Worm (Caenorhabditis elegans) whole organism, young adult: ENCODE data around the gene cct-5.

Source experiments
- F57A8.1 ChIP-seq: fragments of 200-800 bp; sonication (Bioruptor generic); optimal IDR thresholded peaks from 2 replicates; lab custom pipeline; 2018; ENCODE audit warnings: mild to moderate bottlenecking, missing genetic modification characterization, moderate library complexity, missing compliant biosample characterization
- ZK185.1 ChIP-seq: sonication (generic microtip); optimal IDR thresholded peaks from 2 replicates; lab custom pipeline; 2016; ENCODE audit warnings: mild to moderate bottlenecking, missing genetic modification characterization, missing compliant biosample characterization; ENCODE audit not compliant: poor library complexity, severe bottlenecking
- ama-1 ChIP-seq, 3 experiments: fragments of 150-350 bp in 1 of 3; sonication (generic microtip) in 2 of 3; optimal IDR thresholded peaks; 2 replicates each; lab custom pipeline; 2014 to 2018; ENCODE audit warnings: missing biosample characterization in 2 of 3, missing genetic modification characterization in 2 of 3, missing genetic modification reagents in 2 of 3
- cebp-1 ChIP-seq, 2 experiments: fragments of 200-800 bp in 1 of 2; sonication (Bioruptor generic) in 1 of 2; sonication (generic microtip) in 1 of 2; IDR thresholded peaks in 1 of 2; optimal IDR thresholded peaks in 1 of 2; 2 replicates each; pipeline versions ENCODE4 v1.3.6 to Lab custom; 2017 to 2022; ENCODE audit warnings: missing compliant biosample characterization in 2 of 2, missing genetic modification characterization in 2 of 2, mild to moderate bottlenecking in 1 of 2, missing genetic modification reagents in 1 of 2, moderate library complexity in 1 of 2
- ceh-100 ChIP-seq: fragments of 200-800 bp; sonication (Bioruptor generic); IDR thresholded peaks from 2 replicates; pipeline ENCODE4 v1.3.6; 2022; ENCODE audit warnings: missing genetic modification reagents, missing genetic modification characterization, missing compliant biosample characterization
- ceh-40 ChIP-seq: fragments of 200-800 bp; sonication (Bioruptor generic); IDR thresholded peaks from 2 replicates; pipeline ENCODE4 v1.3.6; 2022; ENCODE audit warnings: missing genetic modification characterization, missing compliant biosample characterization
- ekl-4 ChIP-seq: fragments of 200-800 bp; sonication (Bioruptor generic); IDR thresholded peaks from 2 replicates; pipeline ENCODE4 v1.3.6; 2022; ENCODE audit warnings: missing genetic modification reagents, missing genetic modification characterization, missing compliant biosample characterization
- him-1 ChIP-seq: sonication (generic microtip); optimal IDR thresholded peaks from 2 replicates; lab custom pipeline; 2016; ENCODE audit warnings: missing genotype, missing genetic modification reagents, missing genetic modification characterization, missing compliant biosample characterization
- hsf-1 ChIP-seq: fragments of 200-800 bp; sonication (Bioruptor generic); IDR thresholded peaks from 2 replicates; pipeline ENCODE4 v1.3.6; 2022; ENCODE audit warnings: missing genetic modification reagents, missing genetic modification characterization, missing compliant biosample characterization
- madf-3 ChIP-seq: fragments of 200-800 bp; sonication (Bioruptor generic); IDR thresholded peaks from 2 replicates; pipeline ENCODE4 v1.3.6; 2022; ENCODE audit warnings: missing genetic modification reagents, missing genetic modification characterization, missing compliant biosample characterization
- nfya-2 ChIP-seq: fragments of 200-800 bp; sonication (Bioruptor generic); IDR thresholded peaks from 2 replicates; pipeline ENCODE4 v1.3.6; 2022; ENCODE audit warnings: missing genetic modification reagents, missing genetic modification characterization, missing compliant biosample characterization
- unc-62 ChIP-seq: fragments of 150-350 bp; optimal IDR thresholded peaks from 2 replicates; lab custom pipeline; 2014; ENCODE audit warnings: missing biosample characterization, missing genetic modification reagents, missing genetic modification characterization
- ztf-26 ChIP-seq: sonication (generic microtip); optimal IDR thresholded peaks from 2 replicates; lab custom pipeline; 2017; ENCODE audit warnings: missing genetic modification characterization, missing compliant biosample characterization

DNA sequence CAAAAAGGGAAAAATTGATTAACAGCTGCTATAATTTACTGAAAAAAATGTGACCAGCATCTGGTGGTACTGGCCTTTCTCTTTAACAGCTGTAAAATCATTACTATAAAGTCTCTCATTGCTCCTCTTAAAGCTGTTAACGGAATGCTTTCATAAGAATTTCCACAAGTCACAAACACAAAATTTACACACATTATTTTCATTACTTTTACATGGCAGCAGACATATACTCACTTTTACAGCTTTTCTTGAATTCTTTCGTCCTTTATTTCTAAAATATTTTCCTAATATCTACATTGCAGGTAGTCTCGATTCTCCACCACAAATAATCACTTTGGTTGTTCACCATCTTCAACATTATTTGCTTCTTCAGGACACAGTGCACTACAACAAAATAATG, 45.4 kb upstream of the cct-5 start, which contains the start of gene imph-1:
- TF ChIP-seq ama-1 (optimal IDR thresholded peaks at IDR 0.05; lab: Kevin White, UChicago), result no peak
- no peak for TF ChIP-seq ama-1 (GFP tag; optimal IDR thresholded peaks at IDR 0.05; lab: Kevin White, UChicago)
- no peak for TF ChIP-seq unc-62 (GFP tag; lab: Kevin White, UChicago)
- no peak for TF ChIP-seq cebp-1 (GFP tag; IDR thresholded peaks at IDR 0.05; lab: Robert Waterston, UW)
- no peak for TF ChIP-seq cebp-1 (tag; optimal IDR thresholded peaks at IDR 0.05; lab: Kevin White, UChicago)
- TF ChIP-seq ceh-40, result no peak
- TF ChIP-seq ekl-4 (GFP tag; lab: Robert Waterston, UW), result no peak
- TF ChIP-seq him-1 (tag; lab: Kevin White, UChicago), result no peak
- no peak for TF ChIP-seq F57A8.1 (GFP tag; lab: Kevin White, UChicago)
- no peak for TF ChIP-seq hsf-1 (GFP tag; lab: Robert Waterston, UW)
- no peak for TF ChIP-seq nfya-2 (GFP tag; lab: Robert Waterston, UW)
- TF ChIP-seq madf-3 (GFP tag; lab: Robert Waterston, UW), result no peak
- TF ChIP-seq ceh-100 (GFP tag; lab: Robert Waterston, UW), result no peak
- TF ChIP-seq ztf-26 (tag; lab: Kevin White, UChicago), result no peak
- no peak for TF ChIP-seq ZK185.1 (tag; lab: Kevin White, UChicago)
